Fruit fly (Drosophila melanogaster) whole organism, embryonic: ENCODE data around the gene CAH1.

Experiments used
- Blimp-1 ChIP-seq: fragments of 200-800 bp; sonication (Bioruptor generic); optimal IDR thresholded peaks from 3 replicates; lab custom pipeline; 2018; ENCODE audit warnings: missing biosample characterization, missing genetic modification characterization, mild to moderate bottlenecking, moderate library complexity, missing genetic modification reagents
- CG11695 ChIP-seq: fragments of 200-800 bp; sonication (Bioruptor generic); IDR thresholded peaks from 3 replicates; pipeline ENCODE4 v1.3.6; 2022; ENCODE audit warnings: missing biosample characterization, missing genetic modification characterization
- Camta ChIP-seq: fragments of 200-800 bp; sonication (Bioruptor generic); optimal IDR thresholded peaks from 2 replicates; lab custom pipeline; 2016; ENCODE audit warnings: missing biosample characterization, missing genetic modification characterization
- Hr51 ChIP-seq, 2 experiments: fragments of 200-800 bp; sonication (Bioruptor generic); optimal IDR thresholded peaks; 2 replicates in 1 of 2; 3 replicates in 1 of 2; lab custom pipeline; 2016 to 2018; ENCODE audit warnings: missing biosample characterization in 2 of 2, missing genetic modification characterization in 2 of 2, mild to moderate bottlenecking in 1 of 2, moderate library complexity in 1 of 2
- gsb ChIP-seq: fragments of 200-800 bp; sonication (Bioruptor generic); IDR thresholded peaks from 2 replicates; pipeline ENCODE4 v1.3.6; 2022; ENCODE audit warnings: missing biosample characterization, missing genetic modification characterization
- inv ChIP-seq: fragments of 200-800 bp; sonication (Bioruptor generic); IDR thresholded peaks from 2 replicates; pipeline ENCODE4 v1.3.6; 2022; ENCODE audit warnings: missing biosample characterization, missing genetic modification characterization; ENCODE audit not compliant: partially characterized antibody
- lmd ChIP-seq: fragments of 200-800 bp; sonication (Bioruptor generic); IDR thresholded peaks from 2 replicates; pipeline ENCODE4 v1.3.6; 2022; ENCODE audit warnings: missing biosample characterization, missing genetic modification characterization

dm6 chr2L:13841508-13841907 lies 38.1 kb downstream of the CAH1 start, which contains the start of gene CG33307:
- TF ChIP-seq lmd (GFP tag; lab: Robert Waterston, UW) (no peak), Hr51 (GFP tag; optimal IDR thresholded peaks at IDR 0.05; lab: Kevin White, UChicago) (no peak), gsb (no peak), inv (no peak), CG11695 (GFP tag; lab: Robert Waterston, UW) (no peak), Blimp-1 (GFP tag; lab: Kevin White, UChicago) (no peak), Camta (GFP tag; lab: Kevin White, UChicago) (no peak)
